Worm (Caenorhabditis elegans) whole organism, L4 larva: ENCODE measurements around the gene T02D1.7.

ENCODE experiments used
- F37D6.2 ChIP-seq: sonication (generic microtip); optimal IDR thresholded peaks from 2 replicates; lab custom pipeline; 2016; ENCODE audit warnings: mild to moderate bottlenecking, missing genetic modification characterization, missing compliant biosample characterization
- F49E8.2 ChIP-seq: sonication (generic microtip); optimal IDR thresholded peaks from 2 replicates; lab custom pipeline; 2016; ENCODE audit warnings: missing compliant biosample characterization, mild to moderate bottlenecking, missing genetic modification characterization, borderline replicate concordance
- T26A8.4 ChIP-seq: fragments of 200-800 bp; sonication (Bioruptor generic); IDR thresholded peaks from 2 replicates; pipeline ENCODE4 v1.3.6; 2022; ENCODE audit warnings: missing genetic modification characterization, missing compliant biosample characterization
- Y105C5A.15 ChIP-seq: fragments of 200-800 bp; sonication (Bioruptor generic); IDR thresholded peaks from 2 replicates; pipeline ENCODE4 v1.3.6; 2022; ENCODE audit warnings: missing genetic modification characterization, missing compliant biosample characterization
- ZK337.2 ChIP-seq: fragments of 200-800 bp; sonication (Bioruptor generic); IDR thresholded peaks from 2 replicates; pipeline ENCODE4 v1.3.6; 2022; ENCODE audit warnings: missing genetic modification reagents, missing genetic modification characterization, missing compliant biosample characterization
- ceh-32 ChIP-seq: sonication (generic microtip); optimal IDR thresholded peaks from 2 replicates; lab custom pipeline; 2016; ENCODE audit warnings: mild to moderate bottlenecking, missing genetic modification characterization, missing compliant biosample characterization; ENCODE audit not compliant: poor library complexity
- ces-1 ChIP-seq: fragments of 150-350 bp; sonication (generic microtip); optimal IDR thresholded peaks from 4 replicates; lab custom pipeline; 2014; ENCODE audit warnings: missing biosample characterization, missing genetic modification reagents, missing genetic modification characterization
- daf-12 ChIP-seq: fragments of 150-350 bp; optimal IDR thresholded peaks from 2 replicates; lab custom pipeline; 2014; ENCODE audit warnings: missing biosample characterization, missing genetic modification reagents, missing genetic modification characterization
- daf-16 ChIP-seq, 3 experiments: sonication (generic microtip); optimal IDR thresholded peaks; 2 replicates each; lab custom pipeline; 2016 to 2017; ENCODE audit warnings: missing genetic modification characterization in 3 of 3, missing genetic modification reagents in 3 of 3, mild to moderate bottlenecking in 2 of 3, missing compliant biosample characterization in 2 of 3, missing biosample characterization in 1 of 3, moderate library complexity in 1 of 3
- dmd-6 ChIP-seq: fragments of 200-800 bp; sonication (Bioruptor generic); IDR thresholded peaks from 2 replicates; pipeline ENCODE4 v1.3.6; 2022; ENCODE audit warnings: missing genetic modification reagents, missing genetic modification characterization, missing compliant biosample characterization
- dpl-1 ChIP-seq: fragments of 150-350 bp; optimal IDR thresholded peaks from 2 replicates; lab custom pipeline; 2014; ENCODE audit warnings: missing biosample characterization, missing genetic modification reagents, missing genetic modification characterization
- duxl-1 ChIP-seq: sonication (generic microtip); optimal IDR thresholded peaks from 2 replicates; lab custom pipeline; 2016; ENCODE audit warnings: mild to moderate bottlenecking, missing genetic modification characterization, moderate library complexity, missing compliant biosample characterization; ENCODE audit not compliant: poor library complexity
- egl-43 ChIP-seq: fragments of 200-800 bp; sonication (Bioruptor generic); IDR thresholded peaks from 2 replicates; pipeline ENCODE4 v1.3.6; 2022; ENCODE audit warnings: missing genetic modification reagents, missing genetic modification characterization, missing compliant biosample characterization
- hif-1 ChIP-seq, 2 experiments: sonication (generic microtip); optimal IDR thresholded peaks; 2 replicates each; lab custom pipeline; 2016 to 2017; ENCODE audit warnings: missing compliant biosample characterization in 2 of 2, missing genetic modification characterization in 2 of 2, missing genetic modification reagents in 2 of 2, missing genotype in 2 of 2, mild to moderate bottlenecking in 1 of 2
- hlh-11 ChIP-seq: fragments of 200-800 bp; sonication (Bioruptor generic); optimal IDR thresholded peaks from 2 replicates; lab custom pipeline; 2018; ENCODE audit warnings: mild to moderate bottlenecking, missing genetic modification characterization, missing compliant biosample characterization
- jun-1 ChIP-seq: fragments of 150-350 bp; optimal IDR thresholded peaks from 2 replicates; lab custom pipeline; 2014; ENCODE audit warnings: missing biosample characterization, missing genetic modification reagents, missing genetic modification characterization
- lin-15B ChIP-seq: fragments of 150-350 bp; sonication (generic microtip); optimal IDR thresholded peaks from 3 replicates; lab custom pipeline; 2014; ENCODE audit warnings: missing biosample characterization, missing genetic modification characterization
- lin-39 ChIP-seq: fragments of 150-350 bp; optimal IDR thresholded peaks from 2 replicates; lab custom pipeline; 2014; ENCODE audit warnings: missing biosample characterization, missing genetic modification reagents, missing genetic modification characterization
- lir-3 ChIP-seq: sonication (generic microtip); optimal IDR thresholded peaks from 2 replicates; lab custom pipeline; 2016; ENCODE audit warnings: mild to moderate bottlenecking, missing genetic modification characterization, missing compliant biosample characterization
- mes-2 ChIP-seq: sonication (generic microtip); optimal IDR thresholded peaks from 2 replicates; lab custom pipeline; 2016; ENCODE audit warnings: missing genotype, mild to moderate bottlenecking, missing genetic modification characterization, missing compliant biosample characterization; ENCODE audit not compliant: poor library complexity, severe bottlenecking
- nhr-10 ChIP-seq: fragments of 150-350 bp; optimal IDR thresholded peaks from 2 replicates; lab custom pipeline; 2014; ENCODE audit warnings: missing biosample characterization, missing genetic modification characterization
- nhr-102 ChIP-seq: sonication (generic microtip); optimal IDR thresholded peaks from 2 replicates; lab custom pipeline; 2016; ENCODE audit warnings: mild to moderate bottlenecking, missing genetic modification characterization, moderate library complexity, missing compliant biosample characterization
- nhr-41 ChIP-seq: fragments of 200-800 bp; sonication (Bioruptor generic); IDR thresholded peaks from 2 replicates; pipeline ENCODE4 v1.3.6; 2022; ENCODE audit warnings: missing genetic modification reagents, missing genetic modification characterization, missing compliant biosample characterization
- nhr-42 ChIP-seq: fragments of 200-800 bp; sonication (Bioruptor generic); IDR thresholded peaks from 2 replicates; pipeline ENCODE4 v1.3.6; 2022; ENCODE audit warnings: missing genetic modification characterization, missing compliant biosample characterization
- nhr-76 ChIP-seq: fragments of 150-350 bp; optimal IDR thresholded peaks from 2 replicates; lab custom pipeline; 2014; ENCODE audit warnings: missing biosample characterization, missing genetic modification characterization
- pha-4 ChIP-seq, 2 experiments: fragments of 150-350 bp in 1 of 2; fragments of 200-800 bp in 1 of 2; sonication (Bioruptor generic) in 1 of 2; IDR thresholded peaks in 1 of 2; optimal IDR thresholded peaks in 1 of 2; 2 replicates each; pipeline versions ENCODE4 v1.3.6 to Lab custom; 2014 to 2022; ENCODE audit warnings: missing genetic modification characterization in 2 of 2, missing genetic modification reagents in 2 of 2, missing biosample characterization in 1 of 2, missing compliant biosample characterization in 1 of 2
- saeg-2 ChIP-seq: fragments of 200-800 bp; sonication (Bioruptor generic); IDR thresholded peaks from 2 replicates; pipeline ENCODE4 v1.3.6; 2022; ENCODE audit warnings: missing genetic modification reagents, missing genetic modification characterization, missing compliant biosample characterization
- sdz-12 ChIP-seq: fragments of 200-800 bp; sonication (Bioruptor generic); optimal IDR thresholded peaks from 2 replicates; lab custom pipeline; 2018; ENCODE audit warnings: mild to moderate bottlenecking, missing genetic modification characterization, missing compliant biosample characterization
- set-16 ChIP-seq: fragments of 200-800 bp; sonication (Bioruptor generic); IDR thresholded peaks from 2 replicates; pipeline ENCODE4 v1.3.6; 2022; ENCODE audit warnings: missing genetic modification reagents, missing genetic modification characterization, missing compliant biosample characterization
- snpc-1.2 ChIP-seq: fragments of 200-800 bp; sonication (Bioruptor generic); IDR thresholded peaks from 2 replicates; pipeline ENCODE4 v1.3.6; 2022; ENCODE audit warnings: missing genetic modification reagents, missing genetic modification characterization, missing compliant biosample characterization
- unc-39 ChIP-seq: sonication (generic microtip); optimal IDR thresholded peaks from 2 replicates; lab custom pipeline; 2017; ENCODE audit warnings: missing biosample characterization, missing genetic modification characterization
- unc-62 ChIP-seq, 3 experiments: fragments of 150-350 bp in 1 of 3; sonication (generic microtip); optimal IDR thresholded peaks in 2 of 3; peaks in 1 of 3; 1 replicate in 1 of 3; 2 replicates in 2 of 3; lab custom pipeline; 2014 to 2017; ENCODE audit warnings: missing biosample characterization in 3 of 3, missing genetic modification characterization in 3 of 3, missing genetic modification reagents in 3 of 3, missing genotype in 1 of 3
- zfp-3 ChIP-seq: fragments of 200-800 bp; sonication (Bioruptor generic); conservative IDR thresholded peaks from 2 replicates; pipeline ENCODE4 v1.3.6; 2022; ENCODE audit warnings: missing genetic modification reagents, missing genetic modification characterization, missing compliant biosample characterization
- ztf-7 ChIP-seq: fragments of 150-350 bp; optimal IDR thresholded peaks from 2 replicates; lab custom pipeline; 2014; ENCODE audit warnings: missing biosample characterization, missing genetic modification characterization

The T02D1.7 gene

DNA sequence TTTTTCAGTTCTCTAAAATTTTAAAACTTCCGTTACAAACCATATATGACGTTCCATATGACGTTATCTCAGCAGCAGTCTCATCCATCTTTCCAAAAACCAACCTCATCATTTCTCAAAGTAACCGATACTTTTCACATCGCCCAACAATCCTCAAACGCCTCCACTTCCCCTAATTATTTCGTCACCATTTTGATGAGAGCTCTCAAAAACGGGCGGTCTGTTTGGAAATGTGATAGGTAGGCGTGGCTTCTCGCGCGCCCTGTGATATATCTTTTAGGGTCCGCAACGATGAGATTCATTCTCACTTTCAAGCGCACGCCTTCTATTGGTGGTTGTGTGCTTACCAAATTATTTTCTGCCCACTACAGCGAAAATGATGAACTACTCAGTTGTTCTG is 38.6 kb downstream of the T02D1.7 start, which contains the start of gene trh-1:
TSS of gene trh-1 (plus strand) at position 301 of the 400 bp plus-strand sequence.
- TF ChIP-seq set-16 (GFP tag; lab: Robert Waterston, UW) (no peak), F37D6.2 (no peak), zfp-3 (no peak), ztf-7 (tag; lab: Kevin White, UChicago) (no peak), Y105C5A.15 (GFP tag; lab: Robert Waterston, UW) (no peak), nhr-76 (tag; lab: Kevin White, UChicago) (no peak), ceh-32 (no peak), daf-16 (GFP tag; optimal IDR thresholded peaks at IDR 0.05; lab: Kevin White, UChicago) (no peak), daf-16 (tag; optimal IDR thresholded peaks at IDR 0.05; lab: Kevin White, UChicago) (no peak), daf-12 (tag; lab: Kevin White, UChicago) (no peak), dpl-1 (GFP tag; lab: Kevin White, UChicago) (no peak), lin-39 (tag; lab: Kevin White, UChicago) (no peak), unc-39 (no peak), lir-3 (no peak)

DNA sequence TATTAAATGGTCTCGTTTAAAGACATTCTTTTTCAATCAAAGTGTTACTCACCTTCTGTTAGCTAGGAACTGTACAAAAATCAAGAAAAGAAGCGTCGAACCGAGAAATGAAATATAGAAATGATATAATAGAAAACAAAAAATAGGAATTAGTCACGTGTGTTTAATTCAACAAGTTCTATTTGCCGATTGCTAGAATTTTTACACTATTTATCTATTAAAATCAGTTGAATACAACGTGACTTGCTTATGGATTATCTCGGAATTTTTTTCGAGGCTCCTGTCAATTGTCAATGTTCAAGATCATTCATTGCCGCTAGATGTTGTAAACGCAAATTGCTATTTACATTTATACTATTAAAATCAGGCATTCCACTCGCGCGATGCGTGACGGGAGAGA is 39.6 kb downstream of the T02D1.7 start, which contains the start of gene zipt-17:
TSS of gene zipt-17 (minus strand) at position 101 of the 400 bp plus-strand sequence.
- no peak for TF ChIP-seq F49E8.2 (tag; lab: Kevin White, UChicago)
- no peak for TF ChIP-seq pha-4 (GFP tag; IDR thresholded peaks at IDR 0.05; lab: Robert Waterston, UW)
- no peak for TF ChIP-seq pha-4 (tag; optimal IDR thresholded peaks at IDR 0.05; lab: Kevin White, UChicago)
- no peak for TF ChIP-seq saeg-2
- TF ChIP-seq ceh-32: no peak
- no peak for TF ChIP-seq mes-2
- TF ChIP-seq ZK337.2 (GFP tag; lab: Robert Waterston, UW): no peak
- TF ChIP-seq jun-1 (tag; lab: Kevin White, UChicago): no peak
- TF ChIP-seq ces-1: no peak
- TF ChIP-seq sdz-12 (GFP tag; lab: Kevin White, UChicago): no peak
- TF ChIP-seq nhr-102: no peak
- TF ChIP-seq hif-1 (tag; optimal IDR thresholded peaks at IDR 0.05; lab: Kevin White, UChicago): no peak
- no peak for TF ChIP-seq hlh-11 (tag; lab: Kevin White, UChicago)
- TF ChIP-seq duxl-1: no peak
- TF ChIP-seq nhr-41 (GFP tag; lab: Robert Waterston, UW): no peak
- no peak for TF ChIP-seq nhr-10 (tag; lab: Kevin White, UChicago)
- TF ChIP-seq snpc-1.2: no peak
- no peak for TF ChIP-seq dmd-6
- TF ChIP-seq lin-15B (tag; lab: Kevin White, UChicago): no peak
- no peak for TF ChIP-seq nhr-42

DNA sequence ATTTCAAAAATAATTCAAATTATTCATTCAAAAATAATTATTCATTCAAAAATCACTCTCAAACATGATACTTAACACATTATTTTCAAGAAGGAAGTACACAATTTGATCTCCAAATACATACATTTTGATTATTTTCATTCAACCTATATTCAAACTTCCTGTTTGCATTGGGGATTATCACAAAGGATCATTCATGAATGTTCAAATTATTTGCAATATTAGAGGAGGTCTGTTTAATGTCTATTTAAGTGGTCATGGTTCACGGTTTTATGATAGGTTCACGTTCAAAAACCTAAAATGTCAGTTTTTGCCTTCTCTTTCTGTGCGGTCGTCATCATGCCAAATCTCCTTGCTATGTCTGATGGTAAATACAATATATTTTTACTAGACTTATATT is 45.8 kb downstream of the T02D1.7 start, which contains the start of gene clec-202:
TSS of gene clec-202 (plus strand) at position 301 of the 400 bp plus-strand sequence.
- TF ChIP-seq unc-62 (GFP tag; optimal IDR thresholded peaks at IDR 0.05 in 1 of 2; lab: Kevin White, UChicago) (peak in 1 of 2 experiments; percentile 37), unc-62 (tag; optimal IDR thresholded peaks at IDR 0.05; lab: Kevin White, UChicago) (no peak), egl-43 (GFP tag; lab: Robert Waterston, UW) (no peak), ZK337.2 (GFP tag; lab: Robert Waterston, UW) (no peak), T26A8.4 (GFP tag; lab: Robert Waterston, UW) (no peak)
